Worm (Caenorhabditis elegans) whole organism, early embryonic: ENCODE data around the gene col-108.

ENCODE experiments used
- B0310.2 ChIP-seq: sonication (generic microtip); optimal IDR thresholded peaks from 2 replicates; lab custom pipeline; 2016; ENCODE audit warnings: mild to moderate bottlenecking, missing genetic modification characterization, missing compliant biosample characterization
- F13C5.2 ChIP-seq: sonication (generic microtip); optimal IDR thresholded peaks from 2 replicates; lab custom pipeline; 2017; ENCODE audit warnings: mild to moderate bottlenecking, missing genetic modification characterization, inconsistent platforms, missing compliant biosample characterization
- aly-1 ChIP-seq: sonication (generic microtip); optimal IDR thresholded peaks from 2 replicates; lab custom pipeline; 2016; ENCODE audit warnings: missing genetic modification characterization, missing compliant biosample characterization
- ama-1 ChIP-seq: fragments of 150-350 bp; optimal IDR thresholded peaks from 2 replicates; lab custom pipeline; 2014
- ceh-13 ChIP-seq: fragments of 200-800 bp; sonication (Bioruptor generic); optimal IDR thresholded peaks from 2 replicates; lab custom pipeline; 2018; ENCODE audit warnings: mild to moderate bottlenecking, missing genetic modification characterization, missing compliant biosample characterization
- ceh-36 ChIP-seq: sonication (generic microtip); optimal IDR thresholded peaks from 2 replicates; lab custom pipeline; 2016; ENCODE audit warnings: missing genetic modification characterization, inconsistent platforms, missing compliant biosample characterization
- flt-1 ChIP-seq: fragments of 200-800 bp; sonication (Bioruptor generic); IDR thresholded peaks from 2 replicates; pipeline ENCODE4 v1.3.6; 2022; ENCODE audit warnings: missing genetic modification characterization, missing compliant biosample characterization
- hmbx-1 ChIP-seq: sonication (generic microtip); optimal IDR thresholded peaks from 2 replicates; lab custom pipeline; 2016; ENCODE audit warnings: mild to moderate bottlenecking, missing genetic modification characterization, missing compliant biosample characterization
- hmg-4 ChIP-seq: fragments of 200-800 bp; sonication (Bioruptor generic); optimal IDR thresholded peaks from 2 replicates; lab custom pipeline; 2018; ENCODE audit warnings: mild to moderate bottlenecking, missing genetic modification characterization, missing compliant biosample characterization
- hnd-1 ChIP-seq: sonication (generic microtip); optimal IDR thresholded peaks from 2 replicates; lab custom pipeline; 2016; ENCODE audit warnings: missing genetic modification characterization, missing compliant biosample characterization
- sea-1 ChIP-seq: fragments of 200-800 bp; sonication (Bioruptor generic); conservative IDR thresholded peaks from 2 replicates; pipeline ENCODE4 v1.3.6; 2022; ENCODE audit warnings: missing genetic modification characterization, missing compliant biosample characterization
- tbx-11 ChIP-seq: fragments of 200-800 bp; sonication (Bioruptor generic); IDR thresholded peaks from 2 replicates; pipeline ENCODE4 v1.3.6; 2022; ENCODE audit warnings: missing genetic modification characterization, missing compliant biosample characterization

DNA sequence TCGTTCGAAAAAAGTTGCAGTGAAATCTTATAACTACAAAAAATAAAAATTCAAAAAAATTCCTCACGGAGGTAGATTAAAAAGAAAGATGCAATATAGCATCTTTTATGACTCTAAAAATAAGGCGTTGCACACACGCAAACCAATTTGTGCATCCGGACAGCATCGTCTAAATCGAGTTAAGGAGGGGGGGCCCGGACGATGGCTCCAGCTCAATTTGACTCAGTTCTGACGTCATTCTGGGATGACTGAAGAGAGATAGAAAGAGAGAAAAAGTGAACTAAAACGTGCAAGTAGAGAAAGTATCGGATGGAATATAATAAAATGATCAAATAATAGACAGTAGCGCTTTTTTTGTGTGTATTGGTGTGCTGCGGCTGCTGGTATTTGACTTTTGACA is 2.4 kb upstream of the col-108 start:
- no peak for TF ChIP-seq hnd-1 (tag; lab: Kevin White, UChicago)
- no peak for TF ChIP-seq ama-1 (lab: Kevin White, UChicago)
- TF ChIP-seq ceh-13, result no peak
- TF ChIP-seq aly-1 (tag; lab: Kevin White, UChicago), result no peak
- TF ChIP-seq flt-1 (GFP tag; lab: Robert Waterston, UW), result no peak
- TF ChIP-seq F13C5.2 (tag; lab: Kevin White, UChicago), result no peak
- TF ChIP-seq sea-1 (GFP tag; lab: Robert Waterston, UW), result no peak
- TF ChIP-seq hmbx-1 (tag; lab: Kevin White, UChicago), result no peak
- TF ChIP-seq tbx-11 (GFP tag; lab: Robert Waterston, UW), result no peak
- TF ChIP-seq hmg-4, result no peak
- TF ChIP-seq B0310.2 (tag; lab: Kevin White, UChicago), result no peak
- no peak for TF ChIP-seq ceh-36
